Worm (Caenorhabditis elegans): ENCODE data around the gene lec-5.

- TF ChIP-seq ceh-36 (tag; optimal IDR thresholded peaks at IDR 0.05), result no peak
- no peak for TF ChIP-seq hnd-1 (tag; optimal IDR thresholded peaks at IDR 0.05)
- no peak for TF ChIP-seq hmg-4 (GFP tag; optimal IDR thresholded peaks at IDR 0.05)
- TF ChIP-seq F13C5.2 (tag; optimal IDR thresholded peaks at IDR 0.05), result no peak
- TF ChIP-seq flt-1 (GFP tag; IDR thresholded peaks at IDR 0.05), result no peak
- no peak for TF ChIP-seq tbx-37 (GFP tag; conservative IDR thresholded peaks at IDR 0.05)
These were observed 31.5 kb upstream of the lec-5 start for ce11 chrII:5872414-5872813.
